Fruit fly (Drosophila melanogaster) whole organism, prepupa: Measurements from ENCODE around the gene Actbeta.

ENCODE experiments used
- CG1621 ChIP-seq: fragments of 200-800 bp; sonication (Bioruptor generic); optimal IDR thresholded peaks from 3 replicates; lab custom pipeline; 2018; ENCODE audit warnings: missing biosample characterization, mild to moderate bottlenecking, missing genetic modification characterization
- OdsH ChIP-seq: fragments of 200-800 bp; sonication (Bioruptor generic); optimal IDR thresholded peaks from 3 replicates; lab custom pipeline; 2016; ENCODE audit warnings: missing biosample characterization, missing genetic modification characterization
- eg ChIP-seq: fragments of 200-800 bp; sonication (Bioruptor generic); IDR thresholded peaks from 3 replicates; pipeline ENCODE4 v1.3.6; 2022; ENCODE audit warnings: missing biosample characterization, missing genetic modification characterization

- no peak for TF ChIP-seq CG1621 (tag; lab: Kevin White, UChicago)
- no peak for TF ChIP-seq eg
- TF ChIP-seq OdsH (GFP tag; lab: Kevin White, UChicago): no peak
Observed at dm6 chr4:1127000-1127399, 42.4 kb upstream of the Actbeta start.
